Worm (Caenorhabditis elegans) whole organism, early embryonic: Measurements from ENCODE around the gene txt-14.

Experiments
- B0310.2 ChIP-seq: sonication (generic microtip); optimal IDR thresholded peaks from 2 replicates; lab custom pipeline; 2016; ENCODE audit warnings: mild to moderate bottlenecking, missing genetic modification characterization, missing compliant biosample characterization
- aly-1 ChIP-seq: sonication (generic microtip); optimal IDR thresholded peaks from 2 replicates; lab custom pipeline; 2016; ENCODE audit warnings: missing genetic modification characterization, missing compliant biosample characterization
- ama-1 ChIP-seq: fragments of 150-350 bp; optimal IDR thresholded peaks from 2 replicates; lab custom pipeline; 2014
- ceh-13 ChIP-seq: fragments of 200-800 bp; sonication (Bioruptor generic); optimal IDR thresholded peaks from 2 replicates; lab custom pipeline; 2018; ENCODE audit warnings: mild to moderate bottlenecking, missing genetic modification characterization, missing compliant biosample characterization
- ceh-36 ChIP-seq: sonication (generic microtip); optimal IDR thresholded peaks from 2 replicates; lab custom pipeline; 2016; ENCODE audit warnings: missing genetic modification characterization, inconsistent platforms, missing compliant biosample characterization
- hmg-4 ChIP-seq: fragments of 200-800 bp; sonication (Bioruptor generic); optimal IDR thresholded peaks from 2 replicates; lab custom pipeline; 2018; ENCODE audit warnings: mild to moderate bottlenecking, missing genetic modification characterization, missing compliant biosample characterization
- sea-1 ChIP-seq: fragments of 200-800 bp; sonication (Bioruptor generic); conservative IDR thresholded peaks from 2 replicates; pipeline ENCODE4 v1.3.6; 2022; ENCODE audit warnings: missing genetic modification characterization, missing compliant biosample characterization
- tbx-11 ChIP-seq: fragments of 200-800 bp; sonication (Bioruptor generic); IDR thresholded peaks from 2 replicates; pipeline ENCODE4 v1.3.6; 2022; ENCODE audit warnings: missing genetic modification characterization, missing compliant biosample characterization
- tra-4 ChIP-seq: sonication (generic microtip); optimal IDR thresholded peaks from 2 replicates; lab custom pipeline; 2017; ENCODE audit warnings: missing genetic modification characterization, missing compliant biosample characterization

ce11 chrV:18596240-18596639 lies 13.8 kb downstream of the txt-14 start:
- TF ChIP-seq ceh-36 (no peak), hmg-4 (GFP tag; lab: Kevin White, UChicago) (no peak), tra-4 (no peak), B0310.2 (tag; lab: Kevin White, UChicago) (no peak), ama-1 (lab: Kevin White, UChicago) (no peak), tbx-11 (GFP tag; lab: Robert Waterston, UW) (no peak), sea-1 (GFP tag; lab: Robert Waterston, UW) (no peak), aly-1 (tag; lab: Kevin White, UChicago) (no peak), ceh-13 (no peak)
